Fruit fly (Drosophila melanogaster): ENCODE measurements around the gene CG5906.

CG5906 gene

DNA sequence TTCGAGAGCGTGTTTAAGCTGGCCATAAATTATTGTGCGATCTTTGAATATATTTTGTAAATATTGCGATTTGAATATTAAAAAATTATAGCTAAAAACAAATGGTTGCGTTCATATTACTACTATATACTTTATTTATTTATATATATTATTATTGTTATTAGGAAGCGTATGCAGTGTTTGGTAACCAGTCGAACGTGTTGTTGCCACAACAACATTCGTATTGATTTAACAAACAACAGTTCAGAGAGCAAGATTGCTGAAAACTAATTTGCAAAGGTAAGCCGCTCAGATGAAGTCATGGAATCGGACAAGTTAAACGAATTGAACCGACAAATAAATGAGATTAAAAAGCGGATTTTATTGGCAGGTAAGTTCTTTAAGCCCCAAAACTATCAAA is 10.0 kb upstream of the CG5906 start, which contains the start of gene CCDC151:
TSS of gene CCDC151 (plus strand) at position 301 of the 400 bp plus-strand sequence.
- no peak for TF ChIP-seq CG8765 (GFP tag; IDR thresholded peaks at IDR 0.05)
- no peak for TF ChIP-seq CG9437 (GFP tag; optimal IDR thresholded peaks at IDR 0.05)

DNA sequence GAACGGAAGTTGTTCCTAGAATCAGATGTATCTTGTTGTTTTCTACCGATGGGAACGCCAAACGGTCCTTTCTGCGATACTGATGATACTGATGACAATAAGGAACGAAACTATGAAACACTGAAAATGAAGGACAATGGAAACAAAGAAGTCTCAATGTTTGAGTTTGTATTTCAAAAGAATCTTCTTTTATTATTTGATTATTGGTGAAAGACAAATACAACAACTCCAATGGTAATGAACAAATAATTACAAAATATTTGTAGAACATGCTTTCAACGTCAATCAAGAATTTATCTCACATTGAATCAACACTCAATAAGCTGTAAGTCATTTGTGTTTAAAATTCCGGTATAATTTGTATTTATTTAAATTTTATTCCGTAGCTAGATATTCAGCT is 7.7 kb upstream of the CG5906 start, which contains the start of gene Sprn:
TSS of gene Sprn (plus strand) at position 301 of the 400 bp plus-strand sequence.
- TF ChIP-seq Blimp-1 (GFP tag; optimal IDR thresholded peaks at IDR 0.05) (no peak), CG18262 (tag; optimal IDR thresholded peaks at IDR 0.05) (no peak), jigr1 (GFP tag; IDR thresholded peaks at IDR 0.05) (no peak), CG11093 (GFP tag; IDR thresholded peaks at IDR 0.05) (no peak), gsb-n (tag; optimal IDR thresholded peaks at IDR 0.05) (no peak), Ets65A (GFP tag) (no peak), grau (tag; optimal IDR thresholded peaks at IDR 0.05) (no peak), az2 (GFP tag; optimal IDR thresholded peaks at IDR 0.05) (no peak)

- TF ChIP-seq CG10654 (GFP tag; optimal IDR thresholded peaks at IDR 0.05), result no peak
- no peak for TF ChIP-seq CG13624 (GFP tag; optimal IDR thresholded peaks at IDR 0.05)
- no peak for TF ChIP-seq CG14050 (GFP tag; IDR thresholded peaks at IDR 0.05)
- TF ChIP-seq CG7963 (GFP tag; IDR thresholded peaks at IDR 0.05; ENCODE audit: partially characterized antibody), result no peak
- TF ChIP-seq Oli (tag; optimal IDR thresholded peaks at IDR 0.05), result no peak
- no peak for TF ChIP-seq Dll (GFP tag; IDR thresholded peaks at IDR 0.05; ENCODE audit: partially characterized antibody)
- no peak for TF ChIP-seq Doc3 (GFP tag; IDR thresholded peaks at IDR 0.05; ENCODE audit: partially characterized antibody)
- TF ChIP-seq zfh2 (GFP tag; optimal IDR thresholded peaks at IDR 0.05), result no peak
- TF ChIP-seq Kr (GFP tag; optimal IDR thresholded peaks at IDR 0.05), result no peak
- TF ChIP-seq lov (optimal IDR thresholded peaks at IDR 0.05), result no peak
- 0 out of 3 replicates have a peak, but pooled peaks have one; percentile 32 for TF ChIP-seq lov (GFP tag; IDR thresholded peaks at IDR 0.05)
- TF ChIP-seq Med (GFP tag), result no peak
- peak; percentile 88 for TF ChIP-seq CG14965 (GFP tag; optimal IDR thresholded peaks at IDR 0.05; ENCODE audit: borderline replicate concordance)
- TF ChIP-seq CG11456 (GFP tag; IDR thresholded peaks at IDR 0.05), result 0 out of 3 replicates have a peak, but pooled peaks have one; percentile 28
- no peak for TF ChIP-seq CG17186 (GFP tag; optimal IDR thresholded peaks at IDR 0.05)
- TF ChIP-seq insv (GFP tag; optimal IDR thresholded peaks at IDR 0.05), result peak in 1 of 2 experiments; percentile 80
- no peak for TF ChIP-seq Ada2b (GFP tag; IDR thresholded peaks at IDR 0.05)
- TF ChIP-seq CG15601 (tag; optimal IDR thresholded peaks at IDR 0.05), result no peak
- peak; percentile 17; the same call in 1 of the 2 replicates for TF ChIP-seq onecut (GFP tag; IDR thresholded peaks at IDR 0.05)
- no peak for TF ChIP-seq CG7556 (GFP tag; optimal IDR thresholded peaks at IDR 0.05)
- no peak for TF ChIP-seq CG17359 (tag; optimal IDR thresholded peaks at IDR 0.05)
- no peak for TF ChIP-seq Sox102F (GFP tag; optimal IDR thresholded peaks at IDR 0.05)
- no peak for TF ChIP-seq CG6765 (GFP tag; optimal IDR thresholded peaks at IDR 0.05)
- no peak for TF ChIP-seq jing (GFP tag; optimal IDR thresholded peaks at IDR 0.05)
- TF ChIP-seq CG8388 (GFP tag; optimal IDR thresholded peaks at IDR 0.05), result peak; percentile 11
- peak; percentile 85 for TF ChIP-seq CTCF (GFP tag; optimal IDR thresholded peaks at IDR 0.05)
- peak; percentile 66 for TF ChIP-seq Ets65A (GFP tag)
- no peak for TF ChIP-seq Meics (GFP tag; optimal IDR thresholded peaks at IDR 0.05)
- TF ChIP-seq chm (GFP tag; IDR thresholded peaks at IDR 0.05), result no peak
These were observed 4.9 kb upstream of the CG5906 start for dm6 chr3L:11876036-11876435.

DNA sequence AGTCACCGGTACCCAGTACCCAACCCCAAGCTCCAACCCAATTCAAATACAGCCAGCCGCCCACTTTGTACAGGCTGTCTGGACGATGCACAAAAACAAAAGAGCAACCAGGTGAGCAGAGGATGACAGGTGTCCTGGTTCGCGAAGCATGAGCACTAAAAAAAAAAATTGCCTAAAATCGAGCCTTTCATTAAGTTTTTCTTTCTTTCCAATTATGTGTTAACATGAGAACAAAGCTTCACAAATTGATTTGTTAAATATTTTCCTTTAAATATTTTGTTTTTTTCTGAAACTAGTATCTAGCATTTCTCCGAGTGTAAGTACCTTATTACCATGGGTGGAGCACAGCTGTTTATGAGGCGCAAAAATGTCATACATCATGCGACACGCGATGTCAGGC is 3.7 kb upstream of the CG5906 start:
- TF ChIP-seq Optix (GFP tag; IDR thresholded peaks at IDR 0.05) (no peak), trh (GFP tag; optimal IDR thresholded peaks at IDR 0.05) (no peak), Nf-YC (tag; optimal IDR thresholded peaks at IDR 0.05) (no peak), CG17912 (GFP tag; optimal IDR thresholded peaks at IDR 0.05) (no peak), CG2120 (GFP tag; optimal IDR thresholded peaks at IDR 0.05) (peak; percentile 17), wek (GFP tag; optimal IDR thresholded peaks at IDR 0.05) (no peak), gro (GFP tag; optimal IDR thresholded peaks at IDR 0.05) (no peak), Meics (GFP tag; optimal IDR thresholded peaks at IDR 0.05) (peak; percentile 21), Oaz (GFP tag; IDR thresholded peaks at IDR 0.05) (no peak), CG3163 (GFP tag; optimal IDR thresholded peaks at IDR 0.05) (no peak), CG11504 (tag; optimal IDR thresholded peaks at IDR 0.05) (peak; percentile 0), Rfx (GFP tag; IDR thresholded peaks at IDR 0.05) (no peak), CG2202 (tag; optimal IDR thresholded peaks at IDR 0.05) (no peak)
